Worm (Caenorhabditis elegans): ENCODE measurements around the gene let-2.

Gene let-2

ce11 chrX:16413208-16413995, 24.3 kb upstream of the let-2 start:
- peak; percentile 5 for TF ChIP-seq crh-2 (tag; optimal IDR thresholded peaks at IDR 0.05)
- peak; percentile 42 for TF ChIP-seq fos-1 (tag; optimal IDR thresholded peaks at IDR 0.05)
- no peak for TF ChIP-seq nhr-12 (tag; optimal IDR thresholded peaks at IDR 0.05)

- TF ChIP-seq C34F6.9 (tag; optimal IDR thresholded peaks at IDR 0.05) (no peak), ztf-1 (GFP tag; conservative IDR thresholded peaks at IDR 0.05) (no peak), mdl-1 (tag; optimal IDR thresholded peaks at IDR 0.05) (no peak), sem-4 (tag; optimal IDR thresholded peaks at IDR 0.05) (no peak), unc-55 (GFP tag; optimal IDR thresholded peaks at IDR 0.05) (no peak), gmeb-1 (tag; optimal IDR thresholded peaks at IDR 0.05) (no peak), elt-1 (tag; optimal IDR thresholded peaks at IDR 0.05) (no peak)
Observed at ce11 chrX:16411985-16412384, 22.8 kb upstream of the let-2 start.

- TF ChIP-seq sma-3 (GFP tag; optimal IDR thresholded peaks at IDR 0.05) (no peak), unc-55 (GFP tag; optimal IDR thresholded peaks at IDR 0.05) (peak; percentile 54)
Observed at ce11 chrX:16409220-16409619, 20.1 kb upstream of the let-2 start.

ce11 chrX:16406632-16407031, 17.5 kb upstream of the let-2 start:
- TF ChIP-seq nhr-23 (tag; optimal IDR thresholded peaks at IDR 0.05) (no peak), ceh-82 (tag; optimal IDR thresholded peaks at IDR 0.05) (no peak), ztf-4 (tag; optimal IDR thresholded peaks at IDR 0.05) (no peak)

- no peak for TF ChIP-seq lin-11 (tag; optimal IDR thresholded peaks at IDR 0.05)
- TF ChIP-seq ama-1 (optimal IDR thresholded peaks at IDR 0.05) = no peak
- peak; percentile 41 for TF ChIP-seq fos-1 (tag; optimal IDR thresholded peaks at IDR 0.05)
- no peak for TF ChIP-seq nhr-12 (tag; optimal IDR thresholded peaks at IDR 0.05)
- peak; percentile 63 for TF ChIP-seq nhr-129 (tag; optimal IDR thresholded peaks at IDR 0.05)
- TF ChIP-seq ztf-11 (tag; optimal IDR thresholded peaks at IDR 0.05) = no peak
- no peak for TF ChIP-seq skn-1 (tag; optimal IDR thresholded peaks at IDR 0.05)
- no peak for TF ChIP-seq nhr-6 (tag; optimal IDR thresholded peaks at IDR 0.05)
- TF ChIP-seq blmp-1 (tag; optimal IDR thresholded peaks at IDR 0.05; ENCODE audit: insufficient read depth) = no peak
- TF ChIP-seq nhr-11 (tag; optimal IDR thresholded peaks at IDR 0.05) = no peak
- no peak for TF ChIP-seq unc-62 (GFP tag; optimal IDR thresholded peaks at IDR 0.05)
- TF ChIP-seq lin-39 (tag; optimal IDR thresholded peaks at IDR 0.05) = no peak
- no peak for TF ChIP-seq aly-2 (tag; optimal IDR thresholded peaks at IDR 0.05)
- no peak for TF ChIP-seq alr-1 (tag; optimal IDR thresholded peaks at IDR 0.05)
- no peak for TF ChIP-seq lin-13 (GFP tag; optimal IDR thresholded peaks at IDR 0.05)
- TF ChIP-seq unc-55 (GFP tag; optimal IDR thresholded peaks at IDR 0.05) = no peak
- TF ChIP-seq sma-9 (GFP tag; optimal IDR thresholded peaks at IDR 0.05) = no peak
- no peak for TF ChIP-seq sma-9 (tag; optimal IDR thresholded peaks at IDR 0.05)
- no peak for TF ChIP-seq ZK546.5 (tag; optimal IDR thresholded peaks at IDR 0.05)
- no peak for TF ChIP-seq mbf-1 (tag; optimal IDR thresholded peaks at IDR 0.05)
- TF ChIP-seq dmd-4 (tag; optimal IDR thresholded peaks at IDR 0.05) = no peak
- TF ChIP-seq C34F6.9 (tag; optimal IDR thresholded peaks at IDR 0.05) = no peak
- no peak for TF ChIP-seq nhr-21 (tag; optimal IDR thresholded peaks at IDR 0.05)
- TF ChIP-seq nhr-77 (tag; optimal IDR thresholded peaks at IDR 0.05) = no peak
- TF ChIP-seq nhr-237 (tag; optimal IDR thresholded peaks at IDR 0.05) = no peak
- no peak for TF ChIP-seq peb-1 (tag; optimal IDR thresholded peaks at IDR 0.05)
- TF ChIP-seq elt-1 (tag; optimal IDR thresholded peaks at IDR 0.05) = no peak
- TF ChIP-seq mdl-1 (tag; optimal IDR thresholded peaks at IDR 0.05) = no peak
- TF ChIP-seq crh-2 (tag; optimal IDR thresholded peaks at IDR 0.05) = peak; percentile 38
- TF ChIP-seq snpc-4 (tag; optimal IDR thresholded peaks at IDR 0.05) = no peak
- TF ChIP-seq gmeb-1 (tag; optimal IDR thresholded peaks at IDR 0.05) = peak; percentile 31
- peak; percentile 35 for TF ChIP-seq sma-3 (GFP tag; optimal IDR thresholded peaks at IDR 0.05)
- TF ChIP-seq lsy-2 (tag; optimal IDR thresholded peaks at IDR 0.05) = no peak
Observed at ce11 chrX:16404815-16405214, 15.7 kb upstream of the let-2 start.
